Worm (Caenorhabditis elegans): ENCODE data around the gene ilys-2.

- no peak for TF ChIP-seq tlf-1 (GFP tag; optimal IDR thresholded peaks at IDR 0.05)
- TF ChIP-seq nhr-27 (tag; optimal IDR thresholded peaks at IDR 0.05): no peak
- no peak for TF ChIP-seq unc-62 (GFP tag; optimal IDR thresholded peaks at IDR 0.05)
- no peak for TF ChIP-seq lin-35 (GFP tag; optimal IDR thresholded peaks at IDR 0.05)
- TF ChIP-seq snpc-4 (GFP tag; optimal IDR thresholded peaks at IDR 0.05): no peak
- TF ChIP-seq snpc-4 (tag; optimal IDR thresholded peaks at IDR 0.05): no peak
- no peak for TF ChIP-seq nfya-2 (GFP tag; IDR thresholded peaks at IDR 0.05)
- TF ChIP-seq pbrm-1 (GFP tag; IDR thresholded peaks at IDR 0.05): no peak
- TF ChIP-seq F39B2.1 (GFP tag; IDR thresholded peaks at IDR 0.05): no peak
- no peak for TF ChIP-seq hlh-12 (tag; optimal IDR thresholded peaks at IDR 0.05)
- TF ChIP-seq somi-1 (GFP tag; optimal IDR thresholded peaks at IDR 0.05): no peak
- TF ChIP-seq nfya-1 (tag; optimal IDR thresholded peaks at IDR 0.05; ENCODE audit: borderline replicate concordance, insufficient read depth): no peak
Measured at ce11 chrIV:2464156-2464555, 3.3 kb upstream of the ilys-2 start, which contains the start of gene ilys-3.
